Worm (Caenorhabditis elegans): ENCODE data around the gene pbo-4.

DNA sequence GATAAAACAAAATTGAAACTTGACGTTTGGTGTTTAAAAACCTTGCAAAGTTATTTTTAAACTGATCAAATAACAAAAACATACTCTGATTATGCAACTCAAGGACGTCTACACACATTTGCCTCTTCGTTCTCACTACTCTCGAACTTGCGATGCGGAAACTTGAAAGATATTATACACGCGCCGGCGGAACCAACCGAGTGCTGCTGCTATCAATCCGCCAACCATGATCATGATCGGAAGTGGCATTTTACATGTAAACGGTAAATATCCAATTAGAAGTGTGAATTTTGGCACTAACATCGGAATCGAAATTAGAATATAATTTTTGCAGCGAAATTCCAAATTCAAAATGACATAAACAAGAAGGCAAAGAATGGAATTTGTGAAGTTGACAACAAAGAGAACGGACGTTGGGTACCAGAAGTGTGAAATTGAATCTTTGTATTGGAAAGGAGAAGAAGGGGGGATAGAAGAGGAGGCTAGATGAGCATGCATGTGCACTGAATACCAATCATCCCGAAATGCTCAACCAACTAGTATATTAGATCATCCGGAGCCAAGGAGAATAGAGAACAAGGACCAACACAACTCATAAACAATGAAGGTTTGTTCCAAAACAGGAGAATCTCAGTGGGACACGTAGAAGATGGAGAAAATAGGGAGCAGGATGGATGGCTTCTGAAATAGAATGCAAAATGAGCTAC is 20.5 kb upstream of the pbo-4 start:
- no peak for TF ChIP-seq elt-3 (tag; optimal IDR thresholded peaks at IDR 0.05)
- no peak for TF ChIP-seq lin-11 (tag; optimal IDR thresholded peaks at IDR 0.05)
- TF ChIP-seq unc-39 (tag; optimal IDR thresholded peaks at IDR 0.05): no peak
- TF ChIP-seq ceh-16 (tag; optimal IDR thresholded peaks at IDR 0.05): no peak
- TF ChIP-seq zag-1 (tag; optimal IDR thresholded peaks at IDR 0.05): no peak
- TF ChIP-seq nhr-12 (tag; optimal IDR thresholded peaks at IDR 0.05): no peak
- TF ChIP-seq ZK546.5 (tag; optimal IDR thresholded peaks at IDR 0.05): no peak
- no peak for TF ChIP-seq nhr-237 (tag; optimal IDR thresholded peaks at IDR 0.05)
- no peak for TF ChIP-seq nhr-77 (tag; optimal IDR thresholded peaks at IDR 0.05)
